Fruit fly (Drosophila melanogaster) whole organism, embryonic: ENCODE data around the gene sit.

Source experiments
- Adf1 ChIP-seq: fragments of 200-800 bp; sonication (Bioruptor generic); IDR thresholded peaks from 2 replicates; pipeline ENCODE4 v1.3.6; 2022; ENCODE audit warnings: missing biosample characterization, missing genetic modification characterization
- Asciz ChIP-seq: fragments of 200-800 bp; sonication (Bioruptor generic); optimal IDR thresholded peaks from 2 replicates; lab custom pipeline; 2017; ENCODE audit warnings: missing biosample characterization, mild to moderate bottlenecking, missing genetic modification characterization, missing genetic modification reagents
- BtbVII ChIP-seq: fragments of 200-800 bp; sonication (Bioruptor generic); optimal IDR thresholded peaks from 3 replicates; lab custom pipeline; 2017; ENCODE audit warnings: missing biosample characterization, mild to moderate bottlenecking, missing genetic modification characterization
- CG10565 ChIP-seq: fragments of 200-800 bp; sonication (Bioruptor generic); optimal IDR thresholded peaks from 3 replicates; lab custom pipeline; 2016; ENCODE audit warnings: missing biosample characterization, mild to moderate bottlenecking, missing genetic modification characterization
- CG1233 ChIP-seq: fragments of 200-800 bp; sonication (Bioruptor generic); optimal IDR thresholded peaks from 4 replicates; lab custom pipeline; 2018; ENCODE audit warnings: missing biosample characterization, mild to moderate bottlenecking, missing genetic modification characterization
- CG12391 ChIP-seq: fragments of 200-800 bp; sonication (Bioruptor generic); optimal IDR thresholded peaks from 3 replicates; lab custom pipeline; 2018; ENCODE audit warnings: missing biosample characterization, mild to moderate bottlenecking, missing genetic modification characterization, moderate library complexity
- CG12769 ChIP-seq: fragments of 200-800 bp; sonication (Bioruptor generic); optimal IDR thresholded peaks from 2 replicates; lab custom pipeline; 2019; ENCODE audit warnings: missing biosample characterization, mild to moderate bottlenecking, missing genetic modification characterization, moderate library complexity
- CG13894 ChIP-seq: fragments of 200-800 bp; sonication (Bioruptor generic); optimal IDR thresholded peaks from 3 replicates; lab custom pipeline; 2018; ENCODE audit warnings: missing biosample characterization, mild to moderate bottlenecking, missing genetic modification characterization, moderate library complexity
- CG15073 ChIP-seq: fragments of 200-800 bp; sonication (Bioruptor generic); optimal IDR thresholded peaks from 2 replicates; lab custom pipeline; 2016; ENCODE audit warnings: missing biosample characterization, missing genetic modification characterization
- CG17361 ChIP-seq: fragments of 200-800 bp; sonication (Bioruptor generic); IDR thresholded peaks from 3 replicates; pipeline ENCODE4 v1.3.6; 2022; ENCODE audit warnings: missing biosample characterization, missing genetic modification characterization
- CG2129 ChIP-seq: fragments of 200-800 bp; sonication (Bioruptor generic); IDR thresholded peaks from 2 replicates; pipeline ENCODE4 v1.3.6; 2022; ENCODE audit warnings: missing biosample characterization, missing genetic modification characterization; ENCODE audit not compliant: partially characterized antibody
- CG30403 ChIP-seq: fragments of 200-800 bp; sonication (Bioruptor generic); optimal IDR thresholded peaks from 3 replicates; lab custom pipeline; 2016; ENCODE audit warnings: missing biosample characterization, missing genetic modification characterization
- CG3163 ChIP-seq: fragments of 200-800 bp; sonication (Bioruptor generic); optimal IDR thresholded peaks from 3 replicates; lab custom pipeline; 2016; ENCODE audit warnings: missing biosample characterization, missing genetic modification characterization
- CG33213 ChIP-seq: fragments of 200-800 bp; sonication (Bioruptor generic); optimal IDR thresholded peaks from 3 replicates; lab custom pipeline; 2016; ENCODE audit warnings: missing biosample characterization, missing genetic modification characterization
- CG7839 ChIP-seq: fragments of 200-800 bp; sonication (Bioruptor generic); optimal IDR thresholded peaks from 3 replicates; lab custom pipeline; 2018; ENCODE audit warnings: missing biosample characterization, mild to moderate bottlenecking, missing genetic modification characterization, moderate library complexity
- CG8359 ChIP-seq: fragments of 200-800 bp; sonication (Bioruptor generic); optimal IDR thresholded peaks from 2 replicates; lab custom pipeline; 2017; ENCODE audit warnings: missing biosample characterization, mild to moderate bottlenecking, missing genetic modification characterization, borderline replicate concordance
- CTCF ChIP-seq: fragments of 200-800 bp; sonication (Bioruptor generic); optimal IDR thresholded peaks from 2 replicates; lab custom pipeline; 2017; ENCODE audit warnings: missing biosample characterization, mild to moderate bottlenecking, missing genetic modification characterization, moderate library complexity
- Dad ChIP-seq: fragments of 200-800 bp; sonication (Bioruptor generic); optimal IDR thresholded peaks from 3 replicates; lab custom pipeline; 2016; ENCODE audit warnings: missing biosample characterization, missing genetic modification characterization
- Dip2 ChIP-seq: fragments of 200-800 bp; sonication (Bioruptor generic); IDR thresholded peaks from 2 replicates; pipeline ENCODE4 v1.3.6; 2022; ENCODE audit warnings: missing biosample characterization, missing genetic modification characterization
- Doc2 ChIP-seq: fragments of 200-800 bp; sonication (Bioruptor generic); IDR thresholded peaks from 2 replicates; pipeline ENCODE4 v1.3.6; 2022; ENCODE audit warnings: missing biosample characterization, missing genetic modification characterization
- Dref ChIP-seq: fragments of 200-800 bp; sonication (Bioruptor generic); IDR thresholded peaks from 2 replicates; pipeline ENCODE4 v1.3.6; 2022; ENCODE audit warnings: missing biosample characterization, missing genetic modification characterization
- Eip74EF ChIP-seq, 2 experiments: fragments of 200-800 bp in 1 of 2; fragments of >200 bp in 1 of 2; sonication (Bioruptor generic) in 1 of 2; optimal IDR thresholded peaks; 2 replicates each; lab custom pipeline; 2017 to 2019; ENCODE audit warnings: missing biosample characterization in 2 of 2, missing genetic modification characterization in 2 of 2, mild to moderate bottlenecking in 1 of 2, moderate library complexity in 1 of 2
- Fer2 ChIP-seq: fragments of 200-800 bp; sonication (Bioruptor generic); optimal IDR thresholded peaks from 2 replicates; lab custom pipeline; 2018; ENCODE audit warnings: missing biosample characterization, mild to moderate bottlenecking, missing genetic modification characterization, moderate library complexity
- Med ChIP-seq: fragments of 200-800 bp; sonication (Bioruptor generic); peaks from one replicate; lab custom pipeline; 2016; ENCODE audit warnings: missing biosample characterization, missing genetic modification characterization, mild to moderate bottlenecking, inconsistent platforms, moderate library complexity
- Nf-YC ChIP-seq: fragments of 200-800 bp; optimal IDR thresholded peaks from 3 replicates; lab custom pipeline; 2019; ENCODE audit warnings: missing biosample characterization, mild to moderate bottlenecking, missing genetic modification characterization, moderate library complexity
- PHDP ChIP-seq: fragments of 200-800 bp; sonication (Bioruptor generic); optimal IDR thresholded peaks from 3 replicates; lab custom pipeline; 2018; ENCODE audit warnings: missing biosample characterization, mild to moderate bottlenecking, missing genetic modification characterization, moderate library complexity
- Poxn ChIP-seq: fragments of 200-800 bp; sonication (Bioruptor generic); IDR thresholded peaks from 2 replicates; pipeline ENCODE4 v1.3.6; 2022; ENCODE audit warnings: missing biosample characterization, missing genetic modification characterization
- Rx ChIP-seq: fragments of 200-800 bp; sonication (Bioruptor generic); IDR thresholded peaks from 2 replicates; pipeline ENCODE4 v1.3.6; 2022; ENCODE audit warnings: missing biosample characterization, missing genetic modification characterization
- Sry-β ChIP-seq: fragments of 200-800 bp; sonication (Bioruptor generic); optimal IDR thresholded peaks from 2 replicates; lab custom pipeline; 2018; ENCODE audit warnings: missing biosample characterization, mild to moderate bottlenecking, missing genetic modification characterization, moderate library complexity
- ash1 ChIP-seq: fragments of 200-800 bp; sonication (Bioruptor generic); optimal IDR thresholded peaks from 2 replicates; lab custom pipeline; 2018; ENCODE audit warnings: missing biosample characterization, mild to moderate bottlenecking, missing genetic modification characterization
- chinmo ChIP-seq: fragments of 200-800 bp; sonication (Bioruptor generic); IDR thresholded peaks from 4 replicates; pipeline ENCODE4 v1.3.6; 2022; ENCODE audit warnings: missing biosample characterization, missing genetic modification characterization; ENCODE audit not compliant: partially characterized antibody
- crc ChIP-seq: fragments of 200-800 bp; sonication (Bioruptor generic); optimal IDR thresholded peaks from 2 replicates; lab custom pipeline; 2016; ENCODE audit warnings: missing biosample characterization, missing genetic modification characterization
- emc ChIP-seq: fragments of 200-800 bp; sonication (Bioruptor generic); optimal IDR thresholded peaks from 2 replicates; lab custom pipeline; 2016; ENCODE audit warnings: missing biosample characterization, missing genetic modification characterization
- ewg ChIP-seq: fragments of 200-800 bp; sonication (Bioruptor generic); optimal IDR thresholded peaks from 3 replicates; lab custom pipeline; 2017; ENCODE audit warnings: mild to moderate bottlenecking, missing biosample characterization, missing genetic modification reagents, missing genetic modification characterization
- gce ChIP-seq: fragments of 200-800 bp; sonication (Bioruptor generic); IDR thresholded peaks from 3 replicates; pipeline ENCODE4 v1.3.6; 2022; ENCODE audit warnings: missing biosample characterization, missing genetic modification characterization
- hbn ChIP-seq: fragments of 200-800 bp; sonication (Bioruptor generic); IDR thresholded peaks from 2 replicates; pipeline ENCODE4 v1.3.6; 2022; ENCODE audit warnings: missing biosample characterization, missing genetic modification characterization; ENCODE audit not compliant: partially characterized antibody
- lmd ChIP-seq: fragments of 200-800 bp; sonication (Bioruptor generic); IDR thresholded peaks from 2 replicates; pipeline ENCODE4 v1.3.6; 2022; ENCODE audit warnings: missing biosample characterization, missing genetic modification characterization
- pita ChIP-seq: fragments of 200-800 bp; sonication (Bioruptor generic); optimal IDR thresholded peaks from 2 replicates; lab custom pipeline; 2017; ENCODE audit warnings: missing biosample characterization, mild to moderate bottlenecking, missing genetic modification characterization
- sd ChIP-seq: fragments of 200-800 bp; sonication (Bioruptor generic); optimal IDR thresholded peaks from 3 replicates; lab custom pipeline; 2018; ENCODE audit warnings: missing biosample characterization, mild to moderate bottlenecking, missing genetic modification characterization, moderate library complexity
- sens ChIP-seq: fragments of 200-800 bp; sonication (Bioruptor generic); peaks from one replicate; lab custom pipeline; 2016; ENCODE audit warnings: missing biosample characterization, missing genetic modification characterization
- stwl ChIP-seq: fragments of 200-800 bp; sonication (Bioruptor generic); optimal IDR thresholded peaks from 3 replicates; lab custom pipeline; 2018; ENCODE audit warnings: missing biosample characterization, mild to moderate bottlenecking, missing genetic modification characterization, moderate library complexity
- wdn ChIP-seq: fragments of 200-800 bp; sonication (Bioruptor generic); IDR thresholded peaks from 2 replicates; pipeline ENCODE4 v1.3.6; 2022; ENCODE audit warnings: missing biosample characterization, missing genetic modification characterization

sit gene

dm6 chr3R:22569888-22570287, 7.5 kb upstream of the sit start, which contains the start of gene CG33110:
Gene CG33110, plus strand, starts transcription at chr3R:22570188.
- TF ChIP-seq Adf1 (GFP tag; lab: Robert Waterston, UW) (peak; percentile 64), CG1233 (no peak), chinmo (peak; percentile 90; the same call in 3 of the 4 replicates), CG12391 (tag; lab: Kevin White, UChicago) (no peak), sd (tag; lab: Kevin White, UChicago) (peak; percentile 27)

DNA sequence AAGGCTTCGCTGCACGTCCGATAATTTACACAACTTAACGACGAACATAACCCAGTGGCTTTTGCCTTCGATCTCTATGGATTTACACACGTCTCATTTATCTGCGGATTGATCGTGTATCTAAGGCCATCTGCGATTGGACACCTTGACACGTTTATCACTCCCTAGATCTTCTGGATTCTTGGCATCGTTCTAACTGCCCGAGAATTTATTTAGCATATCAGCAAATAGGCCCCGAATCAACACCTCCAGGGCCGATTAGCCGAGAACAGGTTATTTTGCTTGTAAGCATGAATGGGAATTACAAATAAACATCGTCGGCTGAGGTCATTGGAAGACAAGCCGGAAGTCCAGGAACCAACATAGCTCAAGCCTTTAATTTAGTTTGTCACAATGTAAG, 6.1 kb upstream of the sit start:
- TF ChIP-seq sd (tag; lab: Kevin White, UChicago) (peak; percentile 78), Nf-YC (tag; lab: Kevin White, UChicago) (no peak), Med (GFP tag; lab: Kevin White, UChicago) (peak; percentile 24), CG30403 (GFP tag; lab: Kevin White, UChicago) (no peak), CG13894 (tag; lab: Kevin White, UChicago) (peak; percentile 60), CG12769 (tag; lab: Kevin White, UChicago) (peak; percentile 77), pita (no peak)

dm6 chr3R:22565732-22566131, 3.4 kb upstream of the sit start:
- TF ChIP-seq CG13894 (tag; lab: Kevin White, UChicago) (peak; percentile 99), Eip74EF (GFP tag; optimal IDR thresholded peaks at IDR 0.05; lab: Kevin White, UChicago) (peak in 1 of 2 experiments; percentile 86), PHDP (tag; lab: Kevin White, UChicago) (no peak), CG3163 (GFP tag; lab: Kevin White, UChicago) (no peak), ash1 (GFP tag; lab: Kevin White, UChicago) (no peak), sd (tag; lab: Kevin White, UChicago) (peak; percentile 28), Dref (GFP tag; lab: Robert Waterston, UW) (no peak), CG12769 (tag; lab: Kevin White, UChicago) (peak; percentile 1), chinmo (peak; percentile 63; the same call in 2 of the 4 replicates), CG15073 (GFP tag; lab: Kevin White, UChicago) (no peak), CG2129 (GFP tag; lab: Robert Waterston, UW) (no peak)
- TF ChIP-seq, all 482 proteins: peak for 5

dm6 chr3R:22564707-22565106, 2.3 kb upstream of the sit start:
- TF ChIP-seq wdn (GFP tag; lab: Robert Waterston, UW) (no peak), Dip2 (GFP tag; lab: Robert Waterston, UW) (peak; percentile 84), crc (GFP tag; lab: Kevin White, UChicago) (no peak), CTCF (peak; percentile 90), sens (GFP tag; lab: Kevin White, UChicago) (peak; percentile 38), CG8359 (GFP tag; lab: Kevin White, UChicago) (no peak), Asciz (no peak)
- TF ChIP-seq, all 482 proteins: peak for 3

DNA sequence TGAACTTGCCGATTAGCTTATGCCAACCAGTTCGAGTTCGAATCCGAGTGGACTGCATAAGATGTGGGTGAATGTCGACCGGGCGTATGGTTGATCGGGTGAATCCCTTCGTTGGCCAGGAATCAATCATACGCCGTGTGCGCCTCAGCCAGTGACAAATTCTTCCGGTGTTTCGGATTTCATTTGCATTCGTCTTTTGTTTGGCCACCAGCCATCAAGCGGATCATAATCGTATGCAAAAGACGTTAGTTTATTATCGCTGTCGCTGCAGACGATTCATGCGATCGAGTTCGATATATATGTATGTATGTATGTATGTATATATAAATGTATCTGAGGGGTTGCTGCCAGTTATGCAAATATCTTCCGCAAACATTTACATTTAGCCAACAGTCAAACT, 1.7 kb upstream of the sit start:
- TF ChIP-seq gce (GFP tag; lab: Robert Waterston, UW) (no peak), chinmo (peak; percentile 90), Rx (GFP tag; lab: Robert Waterston, UW) (no peak), ewg (no peak), Eip74EF (GFP tag; optimal IDR thresholded peaks at IDR 0.05; lab: Kevin White, UChicago) (peak in 1 of 2 experiments; percentile 90)

dm6 chr3R:22560224-22560623, 2.1 kb downstream of the sit start:
- TF ChIP-seq Poxn (no peak), Med (GFP tag; lab: Kevin White, UChicago) (peak; percentile 0), Fer2 (tag; lab: Kevin White, UChicago) (no peak), CG13894 (tag; lab: Kevin White, UChicago) (peak; percentile 98), CG17361 (GFP tag; lab: Robert Waterston, UW) (no peak), Dad (GFP tag; lab: Kevin White, UChicago) (no peak), Doc2 (GFP tag; lab: Robert Waterston, UW) (no peak), emc (GFP tag; lab: Kevin White, UChicago) (no peak), Sry-β (GFP tag; lab: Kevin White, UChicago) (no peak), CG12769 (tag; lab: Kevin White, UChicago) (peak; percentile 59), CG33213 (no peak), lmd (no peak), BtbVII (GFP tag; lab: Kevin White, UChicago) (no peak), CG10565 (GFP tag; lab: Kevin White, UChicago) (no peak), hbn (no peak), CG7839 (tag; lab: Kevin White, UChicago) (no peak), stwl (no peak)
